Fruit fly (Drosophila melanogaster) Kc167 (cell line): ENCODE measurements around the gene pum.

Experiments
- Myc ChIP-seq: fragments of >200 bp; optimal IDR thresholded peaks from 2 replicates; lab custom pipeline; 2017; ENCODE audit warnings: missing external identifiers
- Sin3A ChIP-seq: fragments of >200 bp; optimal IDR thresholded peaks from 2 replicates; lab custom pipeline; 2018; ENCODE audit warnings: missing external identifiers
- h ChIP-seq: fragments of >200 bp; optimal IDR thresholded peaks from 3 replicates; lab custom pipeline; 2018; ENCODE audit warnings: missing external identifiers
- insv ChIP-seq: fragments of >200 bp; optimal IDR thresholded peaks from 3 replicates; lab custom pipeline; 2018; ENCODE audit warnings: missing external identifiers
- psq ChIP-seq: fragments of >200 bp; optimal IDR thresholded peaks from 2 replicates; lab custom pipeline; 2017; ENCODE audit warnings: missing external identifiers
- ttk ChIP-seq: sonication (Bioruptor generic); optimal IDR thresholded peaks from 2 replicates; lab custom pipeline; 2017; ENCODE audit warnings: missing external identifiers

pum gene

DNA sequence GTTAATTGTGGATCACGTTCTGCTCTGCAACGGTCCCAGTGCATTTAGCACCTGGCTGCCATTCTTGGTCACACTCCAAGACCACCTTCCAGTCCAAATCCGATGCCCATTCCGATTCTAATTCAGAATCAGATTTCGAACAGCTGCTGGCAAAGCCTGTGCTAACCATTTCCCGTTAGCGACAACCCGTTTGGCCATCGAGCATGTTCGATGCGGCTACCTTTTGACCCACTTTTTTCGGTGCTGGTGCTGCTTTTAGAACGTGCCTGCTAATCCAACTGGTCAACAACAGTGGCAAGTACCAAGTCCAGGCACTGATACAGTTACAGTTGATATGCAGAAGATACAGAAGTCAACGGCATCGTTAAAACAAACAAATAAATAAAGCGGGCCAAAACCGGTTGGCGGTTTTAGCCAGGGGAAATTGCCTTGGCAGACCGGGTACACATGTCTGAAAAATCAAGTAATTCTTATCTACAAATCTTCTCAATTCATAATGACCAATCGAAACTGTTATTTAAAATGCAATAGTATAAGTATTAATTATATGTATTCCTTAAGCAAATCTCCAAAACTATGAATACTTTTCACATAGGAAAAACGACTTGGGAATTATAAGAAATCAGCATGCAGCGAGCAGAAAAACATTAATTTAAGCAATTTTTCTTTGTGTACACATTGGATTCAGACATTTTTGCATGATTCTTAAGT is 11.7 kb upstream of the pum start:
- TF ChIP-seq Myc (lab: Kevin White, UChicago) (no peak), psq (no peak), h (lab: Kevin White, UChicago) (no peak), ttk (no peak), Sin3A (lab: Kevin White, UChicago) (no peak), insv (lab: Kevin White, UChicago) (no peak)

DNA sequence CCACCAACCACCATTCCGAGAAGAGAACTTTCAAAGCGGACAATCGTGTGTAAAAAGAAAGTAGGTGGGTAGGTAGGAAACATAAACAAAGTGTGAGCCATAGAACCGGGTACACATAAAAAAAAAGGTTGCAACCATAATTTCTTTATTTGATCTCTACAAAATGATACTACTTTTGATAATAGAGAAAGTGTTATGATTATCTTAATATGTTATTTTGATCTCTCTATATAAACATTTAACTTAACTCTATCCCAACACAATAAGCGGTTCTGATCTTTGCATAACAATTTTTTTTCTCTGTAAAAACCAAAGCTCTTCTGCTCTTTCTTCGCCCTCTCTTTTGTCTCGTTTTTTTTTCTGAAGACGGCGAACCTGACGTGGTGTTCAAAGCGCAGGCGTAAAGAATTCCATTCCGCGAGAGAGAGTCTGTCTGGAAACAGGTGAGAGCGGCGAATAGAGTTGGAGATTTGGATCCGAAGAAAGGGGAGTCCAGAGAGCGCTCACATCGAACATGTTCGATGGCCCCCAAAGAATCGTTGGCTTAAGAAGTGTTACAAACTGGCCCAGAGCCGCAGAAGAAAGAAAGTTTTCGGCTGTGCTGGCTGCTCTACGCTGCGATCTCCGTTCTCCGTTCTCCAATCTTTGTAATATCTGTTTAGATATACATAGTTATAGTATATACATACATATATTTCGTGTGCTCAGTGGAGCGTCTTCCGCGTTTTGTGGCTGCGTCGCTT is 9.6 kb upstream of the pum start:
- TF ChIP-seq Myc (lab: Kevin White, UChicago) (no peak), h (lab: Kevin White, UChicago) (no peak), insv (lab: Kevin White, UChicago) (no peak), ttk (no peak), psq (no peak), Sin3A (lab: Kevin White, UChicago) (no peak)

DNA sequence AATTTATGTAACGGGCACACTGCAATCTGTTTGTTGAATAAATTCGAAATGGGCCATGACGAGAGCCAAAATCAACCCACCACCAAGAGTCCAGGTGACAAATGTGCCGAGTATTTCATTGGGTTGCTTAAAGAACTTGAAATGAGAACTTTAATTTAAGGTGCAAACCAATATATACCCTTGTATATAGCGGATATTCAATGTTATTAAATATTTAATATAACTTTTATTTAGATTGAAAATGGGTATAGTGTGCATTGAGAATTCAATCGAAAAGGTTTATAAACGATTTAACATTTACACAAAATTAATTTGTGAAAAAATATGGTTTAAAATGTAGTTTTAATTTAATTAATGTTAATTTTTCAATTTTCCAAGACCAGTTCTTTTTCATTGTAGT is 8.9 kb upstream of the pum start, which contains the start of gene CG8420:
Gene CG8420, plus strand, starts transcription at position 284 of the 400 bp plus-strand sequence.
- no peak for TF ChIP-seq Myc (lab: Kevin White, UChicago)
- no peak for TF ChIP-seq insv (lab: Kevin White, UChicago)
- TF ChIP-seq ttk: no peak

DNA sequence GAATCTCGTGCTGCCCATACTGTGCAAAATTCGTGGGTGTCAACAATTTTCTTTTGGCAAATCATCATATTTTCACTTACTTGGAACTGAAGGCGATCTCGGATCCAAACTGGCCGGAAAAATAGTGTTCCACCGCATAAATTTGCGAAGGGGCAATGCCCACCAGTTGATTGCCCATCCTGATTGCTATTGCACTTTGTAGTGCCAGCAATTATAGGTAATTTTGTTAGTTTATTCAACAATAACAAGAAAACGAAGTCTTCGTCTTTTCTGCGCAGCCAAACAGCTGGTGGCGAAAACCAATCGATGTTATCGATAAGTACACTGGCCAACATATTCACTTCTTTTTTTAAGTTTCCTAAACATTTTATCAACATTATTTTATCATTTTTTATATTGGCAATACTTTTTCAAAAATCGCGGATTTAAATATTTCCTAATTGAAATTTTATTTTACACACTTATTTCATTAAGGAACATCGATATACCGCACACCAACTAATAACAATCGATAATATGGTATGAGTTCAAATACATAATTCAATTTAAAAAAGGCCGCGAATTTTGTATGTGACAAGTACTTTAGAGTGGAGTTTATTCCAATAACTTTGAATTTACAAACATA is 8.2 kb upstream of the pum start, which contains the start of gene Vps15:
Gene Vps15, minus strand, starts transcription at position 294 of the 625 bp plus-strand sequence.
- TF ChIP-seq psq (no peak), Myc (lab: Kevin White, UChicago) (no peak)

DNA sequence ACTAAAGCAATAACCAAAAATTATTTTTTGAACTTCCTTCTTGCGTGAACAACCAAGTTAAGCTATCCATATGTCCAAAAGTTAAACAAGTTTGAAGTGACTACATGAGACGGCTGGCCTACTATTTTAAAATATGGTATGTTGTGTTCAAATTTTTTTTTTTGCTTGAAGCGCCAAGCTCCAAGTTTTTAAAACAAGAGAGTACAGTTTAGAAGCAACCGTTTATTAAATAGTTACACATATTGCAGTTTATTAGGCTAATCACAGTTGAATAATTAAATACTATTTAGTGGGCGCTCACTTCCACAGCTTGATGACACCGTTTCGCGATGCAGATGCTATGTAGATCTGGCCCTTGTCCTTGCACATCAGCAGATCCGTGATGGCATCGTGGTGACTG is 3.1 kb upstream of the pum start, which contains the start of gene D1:
Gene D1, minus strand, starts transcription at position 101 of the 400 bp plus-strand sequence.
- TF ChIP-seq insv (lab: Kevin White, UChicago) (no peak), Myc (lab: Kevin White, UChicago) (no peak), psq (no peak), ttk (no peak), h (lab: Kevin White, UChicago) (no peak), Sin3A (lab: Kevin White, UChicago) (no peak)

DNA sequence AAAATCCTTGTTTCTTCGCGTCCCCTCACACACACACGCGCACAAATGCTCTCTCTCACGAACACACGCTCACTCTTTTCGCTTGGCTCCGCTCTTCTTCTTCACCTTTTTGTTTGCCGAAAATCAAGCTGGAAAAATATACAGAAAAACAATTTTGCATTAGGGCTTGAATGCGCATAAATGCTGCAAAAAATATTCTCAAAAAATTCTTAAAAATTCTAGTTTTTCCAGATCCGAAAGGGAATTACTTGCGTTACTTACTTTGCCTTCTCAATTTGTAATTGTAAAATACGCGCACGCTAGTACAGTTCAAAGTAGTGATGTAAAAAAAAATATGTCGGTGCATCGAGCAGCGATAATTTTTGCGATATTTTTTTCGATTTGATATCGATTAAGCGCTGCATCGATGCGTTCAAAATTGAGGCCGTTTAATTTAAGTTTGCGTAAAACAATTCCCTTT is 2.5 kb upstream of the pum start:
- TF ChIP-seq ttk: no peak
- TF ChIP-seq h (lab: Kevin White, UChicago): no peak

DNA sequence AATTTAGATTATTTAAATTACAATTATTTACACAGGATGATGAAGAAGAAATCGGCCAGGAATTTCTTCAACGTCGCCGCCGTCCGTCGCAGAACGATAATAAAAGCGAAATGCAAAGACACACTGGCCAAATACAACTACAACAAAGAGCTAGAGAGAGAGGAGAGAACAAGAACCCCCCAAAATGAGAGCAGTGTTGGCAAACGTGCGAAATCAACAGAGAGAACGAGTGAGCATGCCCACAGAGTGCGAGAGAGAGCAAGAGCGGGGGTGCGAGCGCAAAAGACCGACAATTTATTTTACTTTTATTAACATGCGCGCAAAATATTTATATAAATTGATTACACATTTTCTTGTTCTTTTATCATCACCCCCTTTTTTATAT is 607 bp downstream of the pum start:
- TF ChIP-seq psq: no peak

DNA sequence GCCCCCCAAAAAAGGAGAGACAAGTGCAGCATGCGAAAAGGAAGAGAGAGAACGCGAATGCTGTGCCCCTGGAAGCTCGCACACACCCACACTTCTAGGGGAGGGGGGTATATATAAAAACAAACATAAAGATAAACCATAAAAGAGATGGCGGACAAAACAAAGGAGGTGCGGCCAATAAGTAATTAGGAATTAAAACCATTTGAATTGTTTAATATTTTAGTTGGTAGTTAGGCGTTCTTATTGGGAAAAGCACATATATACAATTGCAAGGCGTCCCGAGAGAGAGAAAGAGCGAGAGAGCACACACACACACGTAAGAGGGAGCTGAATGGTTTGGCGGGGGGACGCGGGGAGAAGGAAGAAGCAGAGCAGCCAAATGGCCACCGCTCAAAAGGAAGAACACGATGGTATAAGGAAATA is 1.4 kb downstream of the pum start:
- peak; percentile 88 for TF ChIP-seq psq
- TF ChIP-seq ttk: no peak
- TF ChIP-seq Sin3A (lab: Kevin White, UChicago): no peak
- TF ChIP-seq insv (lab: Kevin White, UChicago): no peak
- TF ChIP-seq h (lab: Kevin White, UChicago): no peak

DNA sequence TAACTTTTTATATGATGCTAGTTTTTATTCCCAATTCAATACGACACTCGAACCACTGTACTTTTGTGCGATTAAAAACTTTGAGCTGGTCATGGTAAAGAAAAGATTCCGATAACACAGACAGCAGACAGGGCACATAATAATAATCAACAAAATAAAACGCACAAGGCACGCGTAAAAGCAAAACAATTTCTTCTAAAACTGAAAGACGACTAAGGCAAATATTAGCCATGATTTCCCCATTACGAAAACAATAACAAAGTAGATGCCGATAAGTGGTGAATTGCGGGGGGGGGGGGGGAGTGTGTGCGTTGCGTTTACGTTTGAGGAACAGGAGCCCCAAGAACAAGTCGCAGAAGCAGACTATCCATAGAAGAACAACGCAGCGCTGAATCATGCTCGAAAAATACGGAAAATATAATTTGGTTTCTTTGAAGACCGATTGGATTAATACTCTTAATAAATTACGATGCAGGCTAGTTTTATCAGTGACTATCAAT is 2.7 kb downstream of the pum start:
- no peak for TF ChIP-seq Sin3A (lab: Kevin White, UChicago)
- no peak for TF ChIP-seq h (lab: Kevin White, UChicago)
- no peak for TF ChIP-seq psq
- TF ChIP-seq insv (lab: Kevin White, UChicago): no peak
- no peak for TF ChIP-seq ttk
- TF ChIP-seq Myc (lab: Kevin White, UChicago): no peak

DNA sequence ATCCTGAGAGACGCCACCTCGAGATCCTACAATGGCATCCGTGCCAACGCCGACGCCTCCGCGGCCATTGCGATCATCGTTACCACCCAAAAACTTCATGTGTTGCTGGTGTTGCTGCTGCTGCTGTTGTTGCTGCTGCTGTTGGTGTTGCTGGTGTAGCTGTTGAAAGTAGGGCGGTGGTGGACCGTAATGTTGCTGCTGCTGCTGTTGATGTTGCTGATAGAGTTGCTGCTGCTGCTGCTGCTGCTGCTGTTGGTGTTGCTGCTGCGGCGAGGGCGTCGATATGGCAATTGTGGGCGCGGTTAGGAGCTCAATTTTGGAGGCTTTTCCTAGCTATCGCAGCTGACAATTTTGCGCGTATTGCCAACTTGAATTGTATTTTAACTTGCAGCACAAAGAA is 3.7 kb downstream of the pum start:
- no peak for TF ChIP-seq Myc (lab: Kevin White, UChicago)
- TF ChIP-seq h (lab: Kevin White, UChicago): no peak
- TF ChIP-seq psq: no peak
- TF ChIP-seq ttk: no peak
- no peak for TF ChIP-seq insv (lab: Kevin White, UChicago)
- no peak for TF ChIP-seq Sin3A (lab: Kevin White, UChicago)

DNA sequence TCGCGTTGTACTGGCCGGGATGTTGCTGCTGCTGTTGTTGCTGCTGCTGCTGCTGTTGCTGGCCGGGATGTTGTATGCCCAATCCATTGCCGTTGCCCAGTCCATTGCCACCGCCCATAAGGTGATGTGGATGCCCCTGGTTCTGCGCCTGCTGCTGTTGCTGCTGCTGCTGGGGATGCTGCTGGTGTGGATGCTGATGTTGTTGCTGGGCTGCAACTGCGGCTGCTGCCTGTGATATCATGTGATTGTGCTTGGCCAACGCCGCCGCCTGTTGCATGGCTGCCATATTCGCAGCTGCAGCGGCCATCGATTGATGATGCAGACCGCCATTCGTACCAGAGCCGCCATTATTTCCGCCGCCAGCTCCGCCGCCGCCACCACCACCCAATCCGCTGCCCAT is 5.1 kb downstream of the pum start:
- TF ChIP-seq psq (no peak), ttk (no peak), Sin3A (lab: Kevin White, UChicago) (no peak), insv (lab: Kevin White, UChicago) (no peak), Myc (lab: Kevin White, UChicago) (no peak), h (lab: Kevin White, UChicago) (no peak)

DNA sequence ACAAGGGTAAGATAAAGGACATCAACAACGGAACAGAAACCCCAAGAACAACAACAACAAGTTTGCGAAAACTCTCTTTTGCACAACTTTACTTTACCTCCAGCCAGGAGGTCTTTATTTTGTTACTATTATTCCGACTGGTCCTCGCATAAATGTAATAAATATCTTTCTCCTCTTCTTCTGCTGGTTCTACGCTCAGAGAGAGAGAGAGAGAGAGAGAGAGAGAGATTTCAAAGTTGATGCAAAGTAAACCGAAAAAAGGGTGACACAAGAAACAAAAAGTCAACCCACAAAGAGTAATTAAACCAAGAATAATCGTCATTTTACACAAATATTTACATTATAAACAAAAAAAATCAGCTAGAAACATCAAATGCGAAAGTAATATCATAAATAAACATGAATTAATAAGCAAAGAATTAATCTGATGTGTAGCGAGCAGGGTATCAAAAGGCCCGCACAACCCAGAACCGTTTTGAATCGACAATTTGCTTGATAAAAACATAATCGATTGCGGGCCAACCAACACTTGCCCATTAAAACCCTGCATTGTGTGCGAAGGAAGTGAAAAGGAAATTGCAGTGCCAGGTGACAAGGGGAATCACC is 7.4 kb downstream of the pum start:
- TF ChIP-seq insv (lab: Kevin White, UChicago) (no peak), Sin3A (lab: Kevin White, UChicago) (no peak), psq (no peak), ttk (no peak), h (lab: Kevin White, UChicago) (no peak), Myc (lab: Kevin White, UChicago) (no peak)
